Worm (Caenorhabditis elegans): ENCODE measurements around the gene K08H2.5.

DNA sequence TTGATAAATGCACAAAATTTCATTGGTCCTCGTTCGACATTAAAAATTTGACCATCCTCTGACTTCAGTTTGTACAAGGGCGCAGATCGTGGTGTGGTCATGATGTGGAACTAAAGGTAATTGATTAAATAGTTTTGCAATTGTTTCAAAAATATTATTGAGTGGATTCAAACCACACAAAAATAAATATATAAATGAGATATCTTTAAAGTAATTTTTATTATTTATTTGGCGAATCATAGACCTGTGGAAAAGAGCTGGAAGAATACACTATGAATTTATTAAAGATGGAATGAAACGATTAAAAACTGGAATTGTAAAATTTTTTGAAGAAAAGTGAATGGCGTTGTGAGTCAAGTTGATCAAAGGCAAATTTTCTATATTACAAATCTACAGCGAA lies 18.7 kb downstream of the K08H2.5 start, which contains the start of gene skr-20:
- TF ChIP-seq unc-130 (GFP tag; optimal IDR thresholded peaks at IDR 0.05) (no peak), nhr-77 (tag; optimal IDR thresholded peaks at IDR 0.05) (no peak), aha-1 (tag) (no peak), ZK546.5 (tag; optimal IDR thresholded peaks at IDR 0.05) (no peak)

Measured in whole organism, L4 larva.